Worm (Caenorhabditis elegans) whole organism, dauer: ENCODE data around the gene F19C7.4.

Source experiments
- unc-62 ChIP-seq: sonication (generic microtip); optimal IDR thresholded peaks from 2 replicates; lab custom pipeline; 2017; ENCODE audit warnings: missing biosample characterization, missing genetic modification reagents, missing genetic modification characterization

F19C7.4 gene

DNA sequence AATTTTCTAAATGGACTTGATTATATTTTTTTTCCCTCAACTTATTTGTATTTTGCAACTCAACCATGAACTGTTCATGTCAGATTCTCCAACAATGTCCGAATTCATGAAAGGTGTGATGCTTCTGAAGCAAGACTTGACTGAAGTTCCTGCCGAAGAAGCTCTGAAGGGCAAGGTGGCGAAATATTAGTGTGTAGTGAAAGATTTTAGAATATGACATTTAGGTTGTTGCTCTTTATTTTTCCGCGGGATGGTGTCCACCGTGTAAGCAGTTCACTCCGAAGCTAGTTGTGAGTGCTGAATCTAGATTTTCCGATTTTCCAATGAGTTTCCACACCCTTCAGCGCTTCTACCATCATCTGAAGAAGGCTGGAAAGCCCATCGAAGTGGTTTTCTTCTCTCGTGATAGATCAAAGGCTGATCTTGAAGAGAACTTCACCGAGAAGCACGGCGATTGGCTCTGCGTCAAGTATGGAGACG is 49.7 kb downstream of the F19C7.4 start, which contains the start of gene F29B9.5:
Gene F29B9.5, plus strand, starts transcription at position 51 of the 480 bp plus-strand sequence.
- TF ChIP-seq unc-62: no peak

DNA sequence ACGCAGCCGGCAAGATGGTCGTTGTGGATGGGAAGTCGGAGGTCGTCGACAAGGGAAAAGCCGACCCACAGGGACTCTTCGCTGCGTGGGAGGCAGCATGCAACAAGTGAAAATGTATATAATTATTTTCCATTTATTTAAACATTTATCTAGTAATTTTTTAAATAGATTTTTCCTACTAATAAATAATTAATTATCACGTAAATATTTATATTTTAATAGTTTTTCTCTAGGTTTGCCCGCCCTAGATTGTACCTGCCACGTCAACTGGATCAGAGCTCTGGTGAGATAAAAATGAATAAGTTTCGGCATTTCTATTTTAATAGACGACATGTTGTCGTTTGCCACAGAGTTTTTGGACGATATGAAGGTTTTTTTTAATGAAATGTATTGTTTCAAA is 50.3 kb downstream of the F19C7.4 start, which contains the start of gene psr-1:
Gene psr-1, plus strand, starts transcription at position 301 of the 400 bp plus-strand sequence.
- no peak for TF ChIP-seq unc-62

- TF ChIP-seq unc-62: no peak
Measured at ce11 chrIV:4653708-4654107, 51.0 kb downstream of the F19C7.4 start.
